Fruit fly (Drosophila melanogaster): ENCODE data around the gene Vml.

Vml gene

DNA sequence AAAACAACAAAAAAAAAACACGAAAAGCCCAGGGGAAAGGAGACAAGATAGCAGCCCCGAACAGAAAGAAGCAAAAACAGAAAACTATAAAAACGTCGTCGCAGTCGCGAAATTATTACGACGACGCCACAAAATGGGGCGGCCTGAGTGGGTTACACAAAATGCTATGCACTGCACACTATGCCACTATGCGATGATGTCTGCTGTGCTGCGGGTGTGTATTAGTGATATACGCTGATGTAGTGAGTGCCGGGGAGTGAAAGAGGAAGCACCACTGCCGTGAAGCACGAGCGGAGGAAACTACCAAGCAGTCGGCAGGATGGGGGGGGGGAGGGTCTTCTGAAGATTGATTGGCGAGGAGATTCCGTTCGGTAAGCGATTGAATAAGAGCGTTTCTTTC lies 11.4 kb downstream of the Vml start:
- TF ChIP-seq gl (tag; optimal IDR thresholded peaks at IDR 0.05) (no peak), Pif1A (GFP tag; optimal IDR thresholded peaks at IDR 0.05) (no peak), CG13204 (GFP tag; optimal IDR thresholded peaks at IDR 0.05) (peak; percentile 54), rn (GFP tag; IDR thresholded peaks at IDR 0.05) (no peak), CG17806 (tag; optimal IDR thresholded peaks at IDR 0.05) (no peak), CG4496 (GFP tag; IDR thresholded peaks at IDR 0.05) (peak; percentile 61; the same call in 1 of the 3 replicates), CG34367 (tag; optimal IDR thresholded peaks at IDR 0.05) (no peak), D1 (tag; optimal IDR thresholded peaks at IDR 0.05) (no peak), CG15710 (tag; optimal IDR thresholded peaks at IDR 0.05) (no peak), CG9948 (tag; optimal IDR thresholded peaks at IDR 0.05) (no peak), CG12605 (GFP tag; IDR thresholded peaks at IDR 0.05) (peak; percentile 38; the same call in 1 of the 2 replicates), fd96Ca (GFP tag; IDR thresholded peaks at IDR 0.05) (peak; percentile 47; the same call in 1 of the 3 replicates), CG32121 (GFP tag; IDR thresholded peaks at IDR 0.05) (0 out of 2 replicates have a peak, but pooled peaks have one; percentile 30), CG8159 (tag; optimal IDR thresholded peaks at IDR 0.05) (no peak), EcR (GFP tag; optimal IDR thresholded peaks at IDR 0.05) (no peak), Pif1B (GFP tag; optimal IDR thresholded peaks at IDR 0.05) (no peak), Ets98B (GFP tag; IDR thresholded peaks at IDR 0.05) (peak; percentile 43; the same call in 1 of the 2 replicates), CG14655 (GFP tag; optimal IDR thresholded peaks at IDR 0.05) (peak; percentile 6)

DNA sequence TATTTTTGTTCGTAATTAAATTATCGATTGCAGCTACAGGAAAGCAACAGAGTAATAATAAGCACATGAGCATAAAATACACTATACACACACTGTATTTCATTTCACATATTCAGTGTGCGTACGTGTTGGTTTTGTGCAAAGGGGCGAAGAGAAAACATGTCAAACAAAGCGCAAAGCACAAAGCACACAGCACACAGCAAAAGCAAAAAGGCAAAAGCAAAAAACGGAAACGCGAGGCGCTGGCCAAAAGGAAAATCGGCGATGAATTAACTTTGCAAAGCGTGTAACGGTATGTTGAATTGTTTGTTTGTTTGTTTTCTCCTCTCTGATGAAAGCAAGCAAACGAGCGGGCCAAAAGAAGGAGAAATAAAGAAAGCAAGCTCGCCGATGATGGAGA lies 12.7 kb downstream of the Vml start:
- TF ChIP-seq CG32121 (GFP tag; IDR thresholded peaks at IDR 0.05) (0 out of 2 replicates have a peak, but pooled peaks have one; percentile 25), CG8159 (tag; optimal IDR thresholded peaks at IDR 0.05) (no peak), CG12605 (GFP tag; IDR thresholded peaks at IDR 0.05) (0 out of 2 replicates have a peak, but pooled peaks have one; percentile 12)

DNA sequence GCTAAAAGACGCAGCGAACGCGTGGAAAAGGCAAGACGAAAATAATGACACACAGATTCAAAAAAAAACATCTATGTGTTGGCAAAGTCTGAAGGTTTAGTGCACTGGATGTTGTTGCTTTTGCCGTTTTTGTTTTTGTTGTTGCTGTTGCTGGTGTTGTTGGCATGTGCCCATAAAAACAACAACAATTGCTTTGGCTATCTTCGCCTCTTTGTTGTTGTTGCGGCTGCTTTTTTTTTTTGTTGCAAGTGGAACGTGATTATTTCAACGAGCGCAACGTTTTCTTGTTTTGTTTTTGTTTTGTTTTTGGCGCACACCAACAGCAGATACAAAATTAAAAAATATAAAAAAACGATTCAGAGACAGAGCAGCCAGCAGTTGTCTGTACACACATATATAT lies 13.5 kb downstream of the Vml start:
- TF ChIP-seq CG8159 (tag; optimal IDR thresholded peaks at IDR 0.05) (peak; percentile 83), Ets98B (GFP tag; IDR thresholded peaks at IDR 0.05) (peak; percentile 91), CG34367 (tag; optimal IDR thresholded peaks at IDR 0.05) (peak; percentile 92), CG15710 (tag; optimal IDR thresholded peaks at IDR 0.05) (peak; percentile 90), CG17806 (tag; optimal IDR thresholded peaks at IDR 0.05) (peak; percentile 83), CG9948 (tag; optimal IDR thresholded peaks at IDR 0.05) (peak; percentile 83), CG13204 (GFP tag; optimal IDR thresholded peaks at IDR 0.05) (peak; percentile 97), D1 (tag; optimal IDR thresholded peaks at IDR 0.05) (peak; percentile 48), fd96Ca (GFP tag; IDR thresholded peaks at IDR 0.05) (peak; percentile 94), Pif1B (GFP tag; optimal IDR thresholded peaks at IDR 0.05) (peak; percentile 83), CG4496 (GFP tag; IDR thresholded peaks at IDR 0.05) (peak; percentile 95), rn (GFP tag; IDR thresholded peaks at IDR 0.05) (peak; percentile 82), EcR (GFP tag; optimal IDR thresholded peaks at IDR 0.05) (peak; percentile 91), CG14655 (GFP tag; optimal IDR thresholded peaks at IDR 0.05) (peak; percentile 88), Pif1A (GFP tag; optimal IDR thresholded peaks at IDR 0.05) (peak; percentile 91), CG12605 (GFP tag; IDR thresholded peaks at IDR 0.05) (peak; percentile 96), Snoo (tag; optimal IDR thresholded peaks at IDR 0.05) (peak; percentile 42), CG8301 (tag; optimal IDR thresholded peaks at IDR 0.05) (peak; percentile 82), gl (tag; optimal IDR thresholded peaks at IDR 0.05) (peak; percentile 95), CG10348 (GFP tag; IDR thresholded peaks at IDR 0.05) (no peak), CG32121 (GFP tag; IDR thresholded peaks at IDR 0.05) (peak; percentile 93)

DNA sequence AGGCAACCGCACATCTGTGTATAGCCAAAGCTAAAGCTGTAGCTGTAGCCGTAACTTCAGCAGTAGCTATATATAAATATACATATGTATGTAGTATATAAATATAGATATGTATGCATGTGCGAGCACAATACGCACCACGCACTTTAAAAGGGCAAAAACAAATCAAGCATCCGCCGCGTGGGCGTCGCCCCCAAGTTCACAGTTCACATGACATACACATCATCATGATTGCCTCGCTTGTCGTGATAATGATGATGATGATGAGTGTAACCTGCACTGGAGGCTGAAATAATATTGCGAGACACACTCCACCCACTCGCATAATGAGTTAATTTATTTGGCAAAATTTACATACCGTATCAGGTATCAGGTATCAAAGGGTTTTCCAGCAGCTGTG lies 15.4 kb downstream of the Vml start:
- TF ChIP-seq CG32121 (GFP tag; IDR thresholded peaks at IDR 0.05) = no peak
- no peak for TF ChIP-seq CG15710 (tag; optimal IDR thresholded peaks at IDR 0.05)
- TF ChIP-seq CG8159 (tag; optimal IDR thresholded peaks at IDR 0.05) = no peak
- TF ChIP-seq CG9948 (tag; optimal IDR thresholded peaks at IDR 0.05) = no peak
- TF ChIP-seq CG8301 (tag; optimal IDR thresholded peaks at IDR 0.05) = no peak
- TF ChIP-seq CG13204 (GFP tag; optimal IDR thresholded peaks at IDR 0.05) = no peak
- TF ChIP-seq Pif1B (GFP tag; optimal IDR thresholded peaks at IDR 0.05) = no peak
- no peak for TF ChIP-seq CG10348 (GFP tag; IDR thresholded peaks at IDR 0.05)
- TF ChIP-seq fd96Ca (GFP tag; IDR thresholded peaks at IDR 0.05) = no peak
- TF ChIP-seq Snoo (tag; optimal IDR thresholded peaks at IDR 0.05) = no peak
- no peak for TF ChIP-seq Ets98B (GFP tag; IDR thresholded peaks at IDR 0.05)
- no peak for TF ChIP-seq EcR (GFP tag; optimal IDR thresholded peaks at IDR 0.05)
- no peak for TF ChIP-seq CG34367 (tag; optimal IDR thresholded peaks at IDR 0.05)
- no peak for TF ChIP-seq CG17806 (tag; optimal IDR thresholded peaks at IDR 0.05)
- TF ChIP-seq Pif1A (GFP tag; optimal IDR thresholded peaks at IDR 0.05) = no peak

DNA sequence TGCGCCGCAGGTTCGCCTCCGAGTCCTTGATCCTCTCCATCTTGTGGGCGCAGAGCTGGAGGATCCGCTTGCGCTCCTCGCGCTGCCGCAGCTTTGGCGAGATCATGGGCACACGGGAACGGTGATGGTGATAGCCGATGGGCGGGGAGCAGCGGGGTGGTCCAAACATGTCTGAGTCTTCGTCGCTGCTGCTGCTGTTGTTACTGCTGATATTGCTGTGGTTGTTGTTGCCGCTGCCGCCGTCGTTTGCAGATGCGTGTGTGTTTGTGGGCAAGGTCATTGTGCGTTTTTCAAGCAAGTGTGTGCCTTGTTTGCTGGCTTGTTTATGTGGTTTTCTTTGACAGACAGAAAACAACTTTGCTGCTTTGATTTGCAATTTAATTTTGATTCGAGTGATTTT lies 16.8 kb downstream of the Vml start:
- TF ChIP-seq CG8159 (tag; optimal IDR thresholded peaks at IDR 0.05) = no peak
- TF ChIP-seq CG13204 (GFP tag; optimal IDR thresholded peaks at IDR 0.05) = peak; percentile 42
- peak; percentile 71 for TF ChIP-seq EcR (GFP tag; optimal IDR thresholded peaks at IDR 0.05)

DNA sequence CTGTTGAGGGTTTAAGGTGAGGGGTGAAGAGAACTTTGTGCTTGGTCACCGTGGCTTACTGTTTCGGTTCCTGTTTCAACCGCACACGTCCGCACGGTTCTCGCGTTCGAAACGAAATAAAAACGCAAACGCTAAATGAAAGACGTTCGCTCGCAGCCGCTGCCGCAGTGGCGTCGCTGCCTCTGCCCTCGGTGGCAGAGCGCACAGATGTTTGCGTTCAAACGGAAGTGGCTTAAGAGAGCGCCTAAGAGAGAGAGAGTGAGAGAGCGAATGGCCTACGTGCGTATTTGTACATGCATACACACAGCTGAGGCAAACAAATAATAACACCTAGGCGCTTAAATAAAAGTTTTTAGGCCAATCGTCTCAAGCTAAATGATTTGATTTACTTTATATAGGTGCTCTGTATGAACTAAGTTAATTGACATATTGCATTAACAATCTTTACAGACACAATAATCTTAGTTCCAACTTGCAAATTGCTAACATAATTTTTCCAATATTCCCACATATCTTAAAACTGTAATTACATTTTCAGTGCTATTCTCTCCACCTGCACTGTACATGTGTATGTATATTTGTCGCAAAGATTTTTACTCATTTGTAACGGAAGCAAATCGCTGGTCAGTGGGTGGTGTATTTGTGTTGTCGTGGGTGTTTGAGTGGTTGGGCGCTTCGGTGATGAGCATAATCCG lies 17.8 kb downstream of the Vml start, which contains the start of gene CG2865:
Gene CG2865 (minus strand): TSS at position 118 of the 695 bp plus-strand sequence.
- TF ChIP-seq CG13204 (GFP tag; optimal IDR thresholded peaks at IDR 0.05) (peak; percentile 87), CG9948 (tag; optimal IDR thresholded peaks at IDR 0.05) (peak; percentile 94), CG15710 (tag; optimal IDR thresholded peaks at IDR 0.05) (peak; percentile 95), D1 (tag; optimal IDR thresholded peaks at IDR 0.05) (peak; percentile 89), Pif1A (GFP tag; optimal IDR thresholded peaks at IDR 0.05) (peak; percentile 94), CG8301 (tag; optimal IDR thresholded peaks at IDR 0.05) (peak; percentile 96), CG14655 (GFP tag; optimal IDR thresholded peaks at IDR 0.05) (peak; percentile 96), Snoo (tag; optimal IDR thresholded peaks at IDR 0.05) (peak; percentile 95), CG8159 (tag; optimal IDR thresholded peaks at IDR 0.05) (peak; percentile 97), Ets98B (GFP tag; IDR thresholded peaks at IDR 0.05) (peak; percentile 94), gl (tag; optimal IDR thresholded peaks at IDR 0.05) (peak; percentile 93), Pif1B (GFP tag; optimal IDR thresholded peaks at IDR 0.05) (peak; percentile 91), CG17806 (tag; optimal IDR thresholded peaks at IDR 0.05) (peak; percentile 93), CG10348 (GFP tag; IDR thresholded peaks at IDR 0.05) (peak; percentile 60), CG4496 (GFP tag; IDR thresholded peaks at IDR 0.05) (peak; percentile 93), CG12605 (GFP tag; IDR thresholded peaks at IDR 0.05) (peak; percentile 76), rn (GFP tag; IDR thresholded peaks at IDR 0.05) (peak; percentile 73), CG32121 (GFP tag; IDR thresholded peaks at IDR 0.05) (peak; percentile 93), EcR (GFP tag; optimal IDR thresholded peaks at IDR 0.05) (peak; percentile 78), fd96Ca (GFP tag; IDR thresholded peaks at IDR 0.05) (peak; percentile 80; the same call in 2 of the 3 replicates), CG34367 (tag; optimal IDR thresholded peaks at IDR 0.05) (peak; percentile 94)

Measured in whole organism, pupa.